Fruit fly (Drosophila melanogaster) whole organism: Measurements from ENCODE around the gene ArfGAP3.
"Not testable (repeated sequence)": the region's sequence is repeated elsewhere in the genome, so short reads cannot be mapped to it uniquely, and the experiment has no call there.

Experiments
- CG8478 ChIP-seq: fragments of >200 bp; optimal IDR thresholded peaks from 2 replicates; lab custom pipeline; 2018; ENCODE audit warnings: inconsistent platforms
- Dll ChIP-seq: fragments of >200 bp; optimal IDR thresholded peaks from 2 replicates; lab custom pipeline; 2017
- EcR ChIP-seq, 2 experiments: fragments of >200 bp; optimal IDR thresholded peaks; 2 replicates each; lab custom pipeline; 2017; ENCODE audit warnings: missing biosample characterization in 2 of 2, missing genetic modification characterization in 2 of 2, missing genetic modification reagents in 2 of 2
- pan ChIP-seq: fragments of >200 bp; optimal IDR thresholded peaks from 2 replicates; lab custom pipeline; 2017
- psq ChIP-seq: fragments of >200 bp; optimal IDR thresholded peaks from 2 replicates; lab custom pipeline; 2017
- usp ChIP-seq: fragments of >200 bp; optimal IDR thresholded peaks from 2 replicates; lab custom pipeline; 2017; ENCODE audit warnings: missing biosample characterization, missing genetic modification characterization, mixed read lengths

The ArfGAP3 gene

DNA sequence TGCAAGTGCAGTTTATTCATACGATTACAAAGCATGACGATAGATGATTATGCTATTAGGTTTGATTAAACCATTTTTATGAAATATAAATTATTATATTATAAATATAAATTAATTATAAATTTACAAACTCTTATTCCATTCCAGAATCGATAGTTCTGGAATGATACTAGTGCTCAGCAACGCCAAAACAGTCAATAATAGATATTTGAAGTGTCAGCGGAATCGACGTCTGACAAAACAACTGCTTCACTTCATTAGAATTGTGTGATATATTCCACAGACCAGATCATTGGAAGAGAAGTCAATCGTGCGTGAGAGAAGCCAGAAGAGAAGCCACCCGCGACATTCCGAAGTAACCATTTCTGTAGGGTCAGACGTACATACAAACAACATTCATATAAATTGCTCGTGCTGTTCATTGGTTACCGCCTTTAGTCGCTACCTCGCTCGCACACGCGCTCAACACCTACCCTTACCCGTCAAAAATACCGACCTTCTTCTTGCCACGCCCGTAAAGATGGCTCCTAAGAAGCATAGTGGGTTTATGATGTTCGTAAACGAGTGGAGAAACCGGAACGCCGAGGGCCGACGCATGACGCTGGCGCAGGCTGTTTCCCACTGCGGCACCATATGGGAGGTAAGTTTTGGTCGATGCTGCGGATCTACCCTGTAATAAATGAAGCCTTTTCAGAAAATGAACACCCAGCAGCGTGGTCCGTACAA is 6.8 kb upstream of the ArfGAP3 start:
- TF ChIP-seq usp, result no peak
- TF ChIP-seq Dll (lab: Kevin White, UChicago), result no peak
- TF ChIP-seq pan (lab: Kevin White, UChicago), result no peak
- no peak for TF ChIP-seq psq (lab: Kevin White, UChicago)
- no peak for TF ChIP-seq CG8478 (lab: Kevin White, UChicago)
- TF ChIP-seq EcR (GFP tag; optimal IDR thresholded peaks at IDR 0.05; lab: Kevin White, UChicago), result no peak

DNA sequence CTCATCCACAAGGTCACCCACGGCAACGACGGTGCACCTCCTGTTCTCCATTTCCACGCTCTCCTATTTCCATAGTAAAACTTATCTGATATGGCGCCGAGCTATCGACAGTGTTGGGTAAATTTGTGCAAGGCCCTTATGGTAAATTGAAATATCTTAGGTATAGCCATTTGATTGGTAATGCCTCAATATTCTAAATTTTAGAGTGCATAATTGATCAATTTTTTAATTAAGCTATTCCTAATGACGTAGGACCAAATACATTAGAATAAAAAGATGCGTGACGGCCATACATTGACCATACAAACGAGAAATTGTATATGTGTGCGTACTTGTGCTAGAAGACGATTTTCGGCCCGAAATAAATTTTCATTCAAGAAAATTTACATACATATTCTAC is 4.6 kb upstream of the ArfGAP3 start, which contains the start of gene CG14451:
CG14451 (minus strand) TSS at position 101 of the 400 bp plus-strand sequence.
- TF ChIP-seq CG8478 (lab: Kevin White, UChicago) (no peak), usp (no peak), Dll (lab: Kevin White, UChicago) (no peak)

DNA sequence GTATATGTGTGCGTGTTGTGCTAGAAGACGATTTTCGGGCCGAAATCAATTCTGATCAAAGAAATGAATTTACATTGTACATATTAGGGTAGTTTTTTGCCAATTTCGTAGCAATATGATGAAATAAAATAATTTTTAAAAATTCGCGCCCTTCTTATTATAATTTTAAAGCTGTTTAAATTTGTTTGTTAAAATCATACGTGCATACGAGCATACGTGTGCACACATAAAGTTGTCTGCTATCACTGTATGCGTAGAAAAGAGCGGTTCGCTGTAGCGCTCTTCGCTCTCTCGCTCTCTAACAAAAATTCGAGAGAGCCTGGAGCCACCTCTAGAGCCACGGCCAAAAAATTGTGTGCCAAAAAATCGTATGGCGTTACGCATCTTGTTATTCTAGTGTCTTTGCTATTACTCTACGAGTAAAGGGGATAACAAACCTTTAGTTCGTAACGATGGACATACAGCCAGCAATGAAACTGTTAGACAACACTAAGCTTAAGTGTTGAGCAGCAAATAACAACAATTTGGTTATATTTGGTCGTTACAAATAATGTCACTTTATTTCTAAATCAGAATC is 3.4 kb upstream of the ArfGAP3 start, which contains the start of gene mael:
mael (plus strand) TSS at position 510 of the 577 bp plus-strand sequence.
- not testable (repeated sequence) for TF ChIP-seq psq, Dll, pan (lab: Kevin White, UChicago)

DNA sequence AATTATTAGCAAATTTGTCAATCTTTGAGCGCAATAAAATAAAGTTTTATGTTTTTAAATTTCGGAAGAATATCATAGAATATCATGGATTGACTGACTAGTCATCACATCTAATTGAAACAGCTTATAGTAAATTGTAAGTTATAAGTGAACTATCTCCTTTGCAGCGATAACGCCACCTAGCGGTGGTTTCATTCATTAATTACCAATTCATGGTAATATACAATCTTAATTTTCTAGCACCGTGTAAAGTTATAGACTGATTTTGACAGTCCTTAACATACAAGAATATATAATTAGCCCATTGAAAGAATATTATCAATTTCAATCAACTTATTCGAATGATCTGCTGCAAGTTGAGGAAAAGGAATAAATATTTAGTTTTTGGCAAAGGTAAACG is 3.8 kb downstream of the ArfGAP3 start:
- no peak for TF ChIP-seq pan (lab: Kevin White, UChicago)
- no peak for TF ChIP-seq psq (lab: Kevin White, UChicago)
- TF ChIP-seq CG8478 (lab: Kevin White, UChicago), result no peak
- no peak for TF ChIP-seq Dll (lab: Kevin White, UChicago)
- TF ChIP-seq EcR (GFP tag; optimal IDR thresholded peaks at IDR 0.05; lab: Kevin White, UChicago), result no peak
- TF ChIP-seq usp, result no peak

DNA sequence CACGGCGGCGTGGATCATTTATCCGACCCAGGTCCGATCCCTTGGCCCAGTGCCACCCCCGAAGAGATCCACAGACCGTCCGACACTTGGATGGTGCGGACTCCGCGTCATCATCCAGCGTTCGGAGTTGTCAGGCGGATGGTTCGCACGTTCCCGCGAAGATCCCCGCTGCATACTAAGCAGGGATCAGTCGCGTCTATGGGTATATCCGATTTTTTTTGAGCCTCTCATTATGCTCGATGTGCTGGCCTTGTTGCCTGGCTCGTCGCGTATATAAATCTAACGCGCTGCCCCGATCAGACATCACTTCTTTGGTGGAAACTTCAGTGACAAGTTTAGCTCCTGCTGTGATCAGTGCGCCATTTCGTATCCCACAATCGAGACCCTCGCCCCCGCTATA is 5.5 kb downstream of the ArfGAP3 start, which contains the start of gene CG11370:
CG11370 (plus strand) TSS at position 301 of the 400 bp plus-strand sequence.
- TF ChIP-seq CG8478 (lab: Kevin White, UChicago) (no peak), Dll (lab: Kevin White, UChicago) (no peak), EcR (GFP tag; optimal IDR thresholded peaks at IDR 0.05; lab: Kevin White, UChicago) (no peak), usp (no peak), psq (lab: Kevin White, UChicago) (no peak), pan (lab: Kevin White, UChicago) (no peak)

DNA sequence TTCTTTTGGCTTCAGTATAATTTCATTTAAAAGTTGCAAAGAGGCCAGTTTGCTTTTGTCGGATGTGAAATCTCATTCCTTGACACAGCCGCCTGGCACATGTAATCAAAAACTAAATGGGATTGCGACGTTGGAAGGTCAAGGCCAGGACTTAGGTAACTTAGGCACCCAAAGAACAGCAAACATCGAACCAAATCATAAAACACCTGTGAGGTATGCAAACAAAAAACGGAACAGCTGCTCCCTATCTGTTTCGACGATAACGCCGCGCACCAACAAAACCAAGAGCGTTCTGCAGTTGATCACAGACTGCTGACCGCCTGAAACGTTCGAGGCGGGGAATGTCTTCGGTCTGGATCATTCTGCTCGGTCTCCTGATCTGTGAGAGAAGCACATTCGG is 18.2 kb downstream of the ArfGAP3 start, which contains the start of gene CG45116:
CG45116 (plus strand) TSS at position 301 of the 400 bp plus-strand sequence.
- TF ChIP-seq Dll (lab: Kevin White, UChicago) (no peak), pan (lab: Kevin White, UChicago) (no peak), EcR (GFP tag; optimal IDR thresholded peaks at IDR 0.05; lab: Kevin White, UChicago) (no peak), psq (lab: Kevin White, UChicago) (no peak), CG8478 (lab: Kevin White, UChicago) (no peak), usp (no peak)

DNA sequence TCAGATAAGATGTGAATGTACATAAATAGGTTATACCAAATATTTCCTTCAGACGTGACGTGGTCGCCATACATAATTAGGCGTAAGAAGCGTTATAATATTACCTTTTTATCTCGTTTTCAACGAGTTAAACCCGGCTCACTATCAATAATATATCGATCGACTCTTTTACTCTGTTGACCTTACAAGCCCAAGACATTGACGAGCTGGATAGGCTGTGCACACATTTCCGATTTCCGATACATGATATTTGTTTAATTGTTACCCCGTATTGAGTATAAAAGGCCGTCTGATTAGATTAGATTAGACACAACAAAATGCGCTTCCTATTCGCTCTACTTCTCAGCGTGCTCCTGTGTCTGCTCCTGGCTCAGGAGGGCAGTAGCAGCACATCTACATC is 20.4 kb downstream of the ArfGAP3 start, which contains the start of gene CG32453:
CG32453 (plus strand) TSS at position 301 of the 400 bp plus-strand sequence.
- not testable (repeated sequence) for TF ChIP-seq psq, Dll, pan (lab: Kevin White, UChicago)

DNA sequence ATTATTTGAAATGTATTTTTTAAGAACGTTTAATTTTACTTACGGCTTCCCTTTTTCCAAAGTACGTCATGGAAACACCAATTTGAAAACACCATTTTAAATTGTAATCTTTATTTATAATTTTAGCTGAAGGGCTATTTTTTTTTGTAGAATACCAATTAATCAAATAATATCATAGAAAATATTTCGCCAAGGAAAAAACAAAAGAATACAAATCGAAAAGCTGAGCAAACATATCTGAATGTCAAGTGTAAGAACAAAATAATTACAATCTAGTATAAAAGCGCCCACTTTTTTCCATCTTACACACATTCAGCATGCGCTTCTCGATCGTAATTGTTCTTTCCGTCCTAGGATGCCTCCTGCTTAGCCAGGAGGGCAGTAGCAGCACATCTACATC is 21.7 kb downstream of the ArfGAP3 start, which contains the start of gene CG14452:
CG14452 (plus strand) TSS at position 301 of the 400 bp plus-strand sequence.
- TF ChIP-seq EcR (GFP tag; optimal IDR thresholded peaks at IDR 0.05; lab: Kevin White, UChicago) (no peak), pan (lab: Kevin White, UChicago) (no peak), Dll (lab: Kevin White, UChicago) (no peak), psq (lab: Kevin White, UChicago) (no peak), CG8478 (lab: Kevin White, UChicago) (no peak), usp (no peak)

DNA sequence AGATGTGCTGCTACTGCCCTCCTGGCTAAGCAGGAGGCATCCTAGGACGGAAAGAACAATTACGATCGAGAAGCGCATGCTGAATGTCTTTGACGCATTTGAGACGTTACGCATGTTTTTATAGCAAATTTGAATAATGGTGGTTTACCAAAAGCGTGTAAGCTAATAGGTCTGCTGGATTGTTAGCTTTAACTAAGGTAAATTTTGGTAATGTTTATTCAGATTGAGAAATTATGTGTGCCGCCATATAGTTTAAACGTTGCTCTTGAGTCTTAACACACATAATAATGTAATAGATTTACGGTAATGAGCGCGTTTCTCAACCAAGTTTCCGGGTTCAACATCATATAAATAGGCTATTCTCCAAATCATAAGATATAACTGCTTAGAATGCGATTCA is 23.7 kb downstream of the ArfGAP3 start, which contains the start of the genes CG12546 and CG14453:
CG12546 (minus strand) TSS at position 101 of the 400 bp plus-strand sequence.
CG14453 (plus strand) TSS at position 372 of the 400 bp plus-strand sequence.
- TF ChIP-seq CG8478 (lab: Kevin White, UChicago) (no peak), usp (no peak), EcR (GFP tag; optimal IDR thresholded peaks at IDR 0.05; lab: Kevin White, UChicago) (no peak)

DNA sequence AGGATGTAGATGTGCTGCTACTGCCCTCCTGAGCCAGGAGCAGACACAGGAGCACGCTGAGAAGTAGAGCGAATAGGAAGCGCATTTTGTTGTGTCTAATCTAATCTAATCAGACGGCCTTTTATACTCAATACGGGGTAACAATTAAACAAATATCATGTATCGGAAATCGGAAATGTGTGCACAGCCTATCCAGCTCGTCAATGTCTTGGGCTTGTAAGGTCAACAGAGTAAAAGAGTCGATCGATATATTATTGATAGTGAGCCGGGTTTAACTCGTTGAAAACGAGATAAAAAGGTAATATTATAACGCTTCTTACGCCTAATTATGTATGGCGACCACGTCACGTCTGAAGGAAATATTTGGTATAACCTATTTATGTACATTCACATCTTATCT is 24.9 kb downstream of the ArfGAP3 start, which contains the start of gene CG14454:
CG14454 (minus strand) TSS at position 101 of the 400 bp plus-strand sequence.
- not testable (repeated sequence) for TF ChIP-seq EcR (GFP tag; optimal IDR thresholded peaks at IDR 0.05; lab: Kevin White, UChicago); CG8478 (lab: Kevin White, UChicago); psq (lab: Kevin White, UChicago)

DNA sequence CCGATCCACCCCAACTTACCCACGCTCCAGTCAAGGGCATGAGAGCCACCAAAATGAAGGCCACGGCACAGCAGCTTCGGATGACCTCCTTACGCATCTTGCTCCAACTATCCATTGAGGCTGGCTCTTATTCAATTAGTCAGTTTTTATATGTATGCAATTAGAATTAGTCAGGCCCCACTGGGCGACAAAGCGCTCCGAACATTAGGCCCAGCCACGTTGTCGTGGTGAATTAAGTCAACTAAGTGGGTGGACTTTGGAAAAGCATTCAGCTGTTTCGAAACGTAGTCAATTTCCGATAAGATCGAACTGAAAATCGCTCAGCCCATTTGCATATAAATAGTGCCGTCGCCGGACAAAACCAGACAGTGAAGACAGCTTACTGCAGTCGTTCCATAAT is 30.4 kb downstream of the ArfGAP3 start, which contains the start of the genes CG14455 and CG14456:
CG14455 (minus strand) TSS at position 101 of the 400 bp plus-strand sequence.
CG14456 (plus strand) TSS at position 236 of the 400 bp plus-strand sequence.
- TF ChIP-seq EcR (GFP tag; optimal IDR thresholded peaks at IDR 0.05; lab: Kevin White, UChicago), result no peak
- no peak for TF ChIP-seq CG8478 (lab: Kevin White, UChicago)
- TF ChIP-seq Dll (lab: Kevin White, UChicago), result no peak
- TF ChIP-seq pan (lab: Kevin White, UChicago), result no peak
- no peak for TF ChIP-seq psq (lab: Kevin White, UChicago)
- TF ChIP-seq usp, result no peak
